Fruit fly (Drosophila melanogaster) whole organism, embryonic: Measurements from ENCODE around the gene Obp99d.

ENCODE experiments used
- Awh ChIP-seq: fragments of 200-800 bp; sonication (Bioruptor generic); IDR thresholded peaks from 2 replicates; pipeline ENCODE4, ENCODE4 v1.3.6; 2022; ENCODE audit warnings: missing biosample characterization, missing genetic modification characterization
- C15 ChIP-seq: fragments of 200-800 bp; sonication (Bioruptor generic); IDR thresholded peaks from 3 replicates; pipeline ENCODE4 v1.3.6; 2022; ENCODE audit warnings: missing biosample characterization, missing genetic modification characterization
- CG10654 ChIP-seq: fragments of 200-800 bp; sonication (Bioruptor generic); optimal IDR thresholded peaks from 2 replicates; lab custom pipeline; 2016; ENCODE audit warnings: missing biosample characterization, missing genetic modification characterization
- CG14014 ChIP-seq: fragments of 200-800 bp; sonication (Bioruptor generic); IDR thresholded peaks from 2 replicates; pipeline ENCODE4 v1.3.6; 2022; ENCODE audit warnings: missing biosample characterization, missing genetic modification characterization
- CG14050 ChIP-seq: fragments of 200-800 bp; sonication (Bioruptor generic); IDR thresholded peaks from 3 replicates; pipeline ENCODE4 v1.3.6; 2022; ENCODE audit warnings: missing biosample characterization, missing genetic modification characterization
- CG14965 ChIP-seq: fragments of 200-800 bp; sonication (Bioruptor generic); optimal IDR thresholded peaks from 2 replicates; lab custom pipeline; 2016; ENCODE audit warnings: missing biosample characterization, missing genetic modification characterization, borderline replicate concordance
- CG1603 ChIP-seq: fragments of 200-800 bp; sonication (Bioruptor generic); optimal IDR thresholded peaks from 2 replicates; lab custom pipeline; 2019; ENCODE audit warnings: missing biosample characterization, mild to moderate bottlenecking, missing genetic modification characterization, moderate library complexity
- CG17328 ChIP-seq: fragments of 200-800 bp; sonication (Bioruptor generic); IDR thresholded peaks from 2 replicates; pipeline ENCODE4 v1.3.6; 2022; ENCODE audit warnings: missing biosample characterization, missing genetic modification characterization
- CG1832 ChIP-seq: fragments of 200-800 bp; sonication (Bioruptor generic); optimal IDR thresholded peaks from 2 replicates; lab custom pipeline; 2017; ENCODE audit warnings: missing biosample characterization, mild to moderate bottlenecking, missing genetic modification characterization, inconsistent platforms
- CG30431 ChIP-seq: fragments of 200-800 bp; sonication (Bioruptor generic); optimal IDR thresholded peaks from 2 replicates; lab custom pipeline; 2017; ENCODE audit warnings: missing biosample characterization, missing genetic modification characterization
- CG31388 ChIP-seq: fragments of 200-800 bp; sonication (Bioruptor generic); optimal IDR thresholded peaks from 2 replicates; lab custom pipeline; 2016; ENCODE audit warnings: missing biosample characterization, missing genetic modification characterization
- CG34422 ChIP-seq: fragments of 200-800 bp; sonication (Bioruptor generic); IDR thresholded peaks from 3 replicates; pipeline ENCODE4 v1.3.6; 2022; ENCODE audit warnings: missing biosample characterization, missing genetic modification characterization
- CG4360 ChIP-seq: fragments of 200-800 bp; sonication (Bioruptor generic); IDR thresholded peaks from 2 replicates; pipeline ENCODE4 v1.3.6; 2022; ENCODE audit warnings: missing biosample characterization, missing genetic modification characterization
- CG6854 ChIP-seq: fragments of 200-800 bp; sonication (Bioruptor generic); optimal IDR thresholded peaks from 3 replicates; lab custom pipeline; 2017; ENCODE audit warnings: missing biosample characterization, mild to moderate bottlenecking, missing genetic modification characterization
- Camta ChIP-seq: fragments of 200-800 bp; sonication (Bioruptor generic); optimal IDR thresholded peaks from 2 replicates; lab custom pipeline; 2016; ENCODE audit warnings: missing biosample characterization, missing genetic modification characterization
- Dip2 ChIP-seq: fragments of 200-800 bp; sonication (Bioruptor generic); IDR thresholded peaks from 2 replicates; pipeline ENCODE4 v1.3.6; 2022; ENCODE audit warnings: missing biosample characterization, missing genetic modification characterization
- HLH3B ChIP-seq: fragments of 200-800 bp; sonication (Bioruptor generic); IDR thresholded peaks from 2 replicates; pipeline ENCODE4 v1.3.6; 2022; ENCODE audit warnings: missing biosample characterization, missing genetic modification characterization
- Hand ChIP-seq: fragments of 200-800 bp; sonication (Bioruptor generic); optimal IDR thresholded peaks from 2 replicates; lab custom pipeline; 2017; ENCODE audit warnings: mild to moderate bottlenecking, missing biosample characterization, missing genetic modification reagents, missing genetic modification characterization
- Hey ChIP-seq: fragments of 200-800 bp; sonication (Bioruptor generic); optimal IDR thresholded peaks from 3 replicates; lab custom pipeline; 2018; ENCODE audit warnings: missing biosample characterization, mild to moderate bottlenecking, missing genetic modification characterization
- Max ChIP-seq: fragments of 200-800 bp; sonication (Bioruptor generic); optimal IDR thresholded peaks from 2 replicates; lab custom pipeline; 2016; ENCODE audit warnings: missing biosample characterization, mild to moderate bottlenecking, missing genetic modification characterization
- Nf-YB ChIP-seq: fragments of 200-800 bp; sonication (Bioruptor generic); optimal IDR thresholded peaks from 3 replicates; lab custom pipeline; 2019; ENCODE audit warnings: missing biosample characterization, mild to moderate bottlenecking, missing genetic modification characterization, moderate library complexity
- Nf-YC ChIP-seq: fragments of 200-800 bp; optimal IDR thresholded peaks from 3 replicates; lab custom pipeline; 2019; ENCODE audit warnings: missing biosample characterization, mild to moderate bottlenecking, missing genetic modification characterization, moderate library complexity
- Optix ChIP-seq: fragments of 200-800 bp; sonication (Bioruptor generic); IDR thresholded peaks from 3 replicates; pipeline ENCODE4 v1.3.6; 2022; ENCODE audit warnings: missing biosample characterization, missing genetic modification characterization
- Ptx1 ChIP-seq: fragments of 200-800 bp; sonication (Bioruptor generic); IDR thresholded peaks from 2 replicates; pipeline ENCODE4 v1.3.6; 2022; ENCODE audit warnings: missing biosample characterization, missing genetic modification characterization
- Sry-δ ChIP-seq: fragments of 200-800 bp; sonication (Bioruptor generic); optimal IDR thresholded peaks from 2 replicates; lab custom pipeline; 2016; ENCODE audit warnings: missing biosample characterization, missing genetic modification characterization
- Taf1 ChIP-seq: fragments of 200-800 bp; sonication (Bioruptor generic); IDR thresholded peaks from 2 replicates; pipeline ENCODE4 v1.3.6; 2022; ENCODE audit warnings: missing biosample characterization, missing genetic modification characterization
- Xrp1 ChIP-seq: fragments of 200-800 bp; sonication (Bioruptor generic); IDR thresholded peaks from 2 replicates; pipeline ENCODE4 v1.3.6; 2022; ENCODE audit warnings: missing biosample characterization, missing genetic modification characterization
- bsh ChIP-seq, 2 experiments: fragments of 200-800 bp; sonication (Bioruptor generic); optimal IDR thresholded peaks; 2 replicates each; lab custom pipeline; 2017 to 2018; ENCODE audit warnings: mild to moderate bottlenecking in 2 of 2, missing biosample characterization in 2 of 2, missing genetic modification characterization in 2 of 2, moderate library complexity in 1 of 2
- cg ChIP-seq: fragments of 200-800 bp; sonication (Bioruptor generic); optimal IDR thresholded peaks from 3 replicates; lab custom pipeline; 2019; ENCODE audit warnings: missing biosample characterization, mild to moderate bottlenecking, missing genetic modification characterization, moderate library complexity
- chif ChIP-seq, 2 experiments: fragments of 200-800 bp; sonication (Bioruptor generic); optimal IDR thresholded peaks; 3 replicates each; lab custom pipeline; 2016; ENCODE audit warnings: missing biosample characterization in 2 of 2, missing genetic modification characterization in 2 of 2
- dmrt99B ChIP-seq: fragments of 200-800 bp; sonication (Bioruptor generic); optimal IDR thresholded peaks from 2 replicates; lab custom pipeline; 2018; ENCODE audit warnings: missing biosample characterization, mild to moderate bottlenecking, missing genetic modification characterization, moderate library complexity
- dpn ChIP-seq, 2 experiments: fragments of 200-800 bp; sonication (Bioruptor generic); optimal IDR thresholded peaks; 3 replicates each; lab custom pipeline; 2016; ENCODE audit warnings: missing biosample characterization in 2 of 2, missing genetic modification characterization in 2 of 2
- esg ChIP-seq: fragments of 200-800 bp; sonication (Bioruptor generic); conservative IDR thresholded peaks from 2 replicates; pipeline ENCODE4 v1.3.6; 2022; ENCODE audit warnings: missing biosample characterization, missing genetic modification characterization
- ewg ChIP-seq: fragments of 200-800 bp; sonication (Bioruptor generic); optimal IDR thresholded peaks from 3 replicates; lab custom pipeline; 2017; ENCODE audit warnings: mild to moderate bottlenecking, missing biosample characterization, missing genetic modification reagents, missing genetic modification characterization
- gcm ChIP-seq: fragments of 200-800 bp; sonication (Bioruptor generic); optimal IDR thresholded peaks from 2 replicates; lab custom pipeline; 2019; ENCODE audit warnings: missing biosample characterization, mild to moderate bottlenecking, missing genetic modification characterization, moderate library complexity
- grau ChIP-seq: fragments of 200-800 bp; optimal IDR thresholded peaks from 3 replicates; lab custom pipeline; 2019; ENCODE audit warnings: missing biosample characterization, mild to moderate bottlenecking, missing genetic modification characterization, moderate library complexity
- lilli ChIP-seq: fragments of 200-800 bp; sonication (Bioruptor generic); optimal IDR thresholded peaks from 3 replicates; lab custom pipeline; 2016; ENCODE audit warnings: missing biosample characterization, missing genetic modification characterization
- nom ChIP-seq: fragments of 200-800 bp; sonication (Bioruptor generic); optimal IDR thresholded peaks from 2 replicates; lab custom pipeline; 2017; ENCODE audit warnings: missing biosample characterization, missing genetic modification characterization, mild to moderate bottlenecking, moderate library complexity, missing genetic modification reagents
- oc ChIP-seq: fragments of 200-800 bp; sonication (Bioruptor generic); optimal IDR thresholded peaks from 2 replicates; lab custom pipeline; 2018; ENCODE audit warnings: missing biosample characterization, mild to moderate bottlenecking, missing genetic modification characterization, moderate library complexity
- peb ChIP-seq: fragments of 200-800 bp; sonication (Bioruptor generic); IDR thresholded peaks from 2 replicates; pipeline ENCODE4 v1.3.6; 2022; ENCODE audit warnings: missing biosample characterization, missing genetic modification characterization
- phol ChIP-seq: fragments of 200-800 bp; sonication (Bioruptor generic); optimal IDR thresholded peaks from 3 replicates; lab custom pipeline; 2018; ENCODE audit warnings: missing biosample characterization, mild to moderate bottlenecking, missing genetic modification characterization, moderate library complexity
- sens ChIP-seq: fragments of 200-800 bp; sonication (Bioruptor generic); peaks from one replicate; lab custom pipeline; 2016; ENCODE audit warnings: missing biosample characterization, missing genetic modification characterization
- sens-2 ChIP-seq: fragments of 200-800 bp; sonication (Bioruptor generic); IDR thresholded peaks from 2 replicates; pipeline ENCODE4 v1.3.6; 2022; ENCODE audit warnings: missing biosample characterization, missing genetic modification characterization
- trem ChIP-seq: fragments of 200-800 bp; optimal IDR thresholded peaks from 3 replicates; lab custom pipeline; 2019; ENCODE audit warnings: missing biosample characterization, mild to moderate bottlenecking, missing genetic modification characterization, moderate library complexity
- vvl ChIP-seq: fragments of 200-800 bp; sonication (Bioruptor generic); IDR thresholded peaks from 2 replicates; pipeline ENCODE4 v1.3.6; 2022; ENCODE audit warnings: missing biosample characterization, missing genetic modification characterization
- zf30C ChIP-seq: fragments of 200-800 bp; sonication (Bioruptor generic); optimal IDR thresholded peaks from 3 replicates; lab custom pipeline; 2018; ENCODE audit warnings: missing biosample characterization, mild to moderate bottlenecking, missing genetic modification characterization
- zfh1 ChIP-seq: fragments of 200-800 bp; sonication (Bioruptor generic); IDR thresholded peaks from 3 replicates; pipeline ENCODE4 v1.3.6; 2022; ENCODE audit warnings: missing biosample characterization, missing genetic modification characterization

Gene Obp99d

dm6 chr3R:29707258-29707657 lies 7.0 kb upstream of the Obp99d start:
- TF ChIP-seq Hey (tag; lab: Kevin White, UChicago) (peak; percentile 72), CG4360 (GFP tag; lab: Robert Waterston, UW) (peak; percentile 55; the same call in 1 of the 2 replicates), oc (tag; lab: Kevin White, UChicago) (peak; percentile 70), gcm (GFP tag; lab: Kevin White, UChicago) (no peak), CG14965 (GFP tag; lab: Kevin White, UChicago) (no peak), CG10654 (GFP tag; lab: Kevin White, UChicago) (no peak)

dm6 chr3R:29708322-29708721 lies 6.0 kb upstream of the Obp99d start:
- TF ChIP-seq CG1832 (GFP tag; lab: Kevin White, UChicago) (peak; percentile 50), CG1603 (tag; lab: Kevin White, UChicago) (no peak), phol (peak; percentile 7), CG14014 (GFP tag; lab: Robert Waterston, UW) (no peak), Awh (GFP tag; lab: Robert Waterston, UW) (no peak), Nf-YB (GFP tag; lab: Kevin White, UChicago) (peak; percentile 9), Nf-YC (tag; lab: Kevin White, UChicago) (peak; percentile 41), lilli (no peak), sens (GFP tag; lab: Kevin White, UChicago) (peak; percentile 44), trem (no peak), ewg (GFP tag; lab: Kevin White, UChicago) (peak; percentile 27)

dm6 chr3R:29711434-29711833 lies 2.9 kb upstream of the Obp99d start:
- TF ChIP-seq phol (peak; percentile 19), CG14050 (no peak), HLH3B (GFP tag; lab: Robert Waterston, UW) (no peak), Awh (GFP tag; lab: Robert Waterston, UW) (no peak), Hand (no peak), zf30C (no peak), Optix (GFP tag; lab: Robert Waterston, UW) (peak; percentile 46; the same call in 1 of the 3 replicates), dmrt99B (tag; lab: Kevin White, UChicago) (peak; percentile 49), Xrp1 (GFP tag; lab: Robert Waterston, UW) (peak; percentile 43), Ptx1 (GFP tag; lab: Robert Waterston, UW) (peak; percentile 33; the same call in 1 of the 2 replicates), dpn (GFP tag; optimal IDR thresholded peaks at IDR 0.05; lab: Kevin White, UChicago) (no peak), chif (GFP tag; optimal IDR thresholded peaks at IDR 0.05; lab: Kevin White, UChicago) (peak in 1 of 2 experiments; percentile 27), CG1603 (tag; lab: Kevin White, UChicago) (peak; percentile 44), Taf1 (GFP tag; lab: Robert Waterston, UW) (no peak), CG6854 (GFP tag; lab: Kevin White, UChicago) (no peak), CG34422 (GFP tag; lab: Robert Waterston, UW) (0 out of 3 replicates have a peak, but pooled peaks have one; percentile 30), CG30431 (GFP tag; lab: Kevin White, UChicago) (peak; percentile 7), nom (no peak), C15 (GFP tag; lab: Robert Waterston, UW) (no peak), Dip2 (GFP tag; lab: Robert Waterston, UW) (no peak), peb (no peak), Max (no peak), sens (GFP tag; lab: Kevin White, UChicago) (peak; percentile 81), sens-2 (GFP tag; lab: Robert Waterston, UW) (0 out of 2 replicates have a peak, but pooled peaks have one; percentile 14), CG31388 (GFP tag; lab: Kevin White, UChicago) (no peak), Camta (GFP tag; lab: Kevin White, UChicago) (peak; percentile 2), CG17328 (GFP tag; lab: Robert Waterston, UW) (peak; percentile 59), zfh1 (GFP tag; lab: Robert Waterston, UW) (peak; percentile 54; the same call in 2 of the 3 replicates), esg (no peak), grau (peak; percentile 0), Sry-δ (GFP tag; lab: Kevin White, UChicago) (no peak), cg (GFP tag; lab: Kevin White, UChicago) (no peak), vvl (GFP tag; lab: Robert Waterston, UW) (0 out of 2 replicates have a peak, but pooled peaks have one; percentile 17), bsh (GFP tag; optimal IDR thresholded peaks at IDR 0.05; lab: Kevin White, UChicago) (peak in 1 of 2 experiments; percentile 40)
